Fruit fly (Drosophila melanogaster) whole organism: ENCODE results near the gene PK2-R1.

ENCODE experiments used
- CG8478 ChIP-seq: fragments of >200 bp; optimal IDR thresholded peaks from 2 replicates; lab custom pipeline; 2018; ENCODE audit warnings: inconsistent platforms
- Dll ChIP-seq: fragments of >200 bp; optimal IDR thresholded peaks from 2 replicates; lab custom pipeline; 2017
- psq ChIP-seq: fragments of >200 bp; optimal IDR thresholded peaks from 2 replicates; lab custom pipeline; 2017
- usp ChIP-seq: fragments of >200 bp; optimal IDR thresholded peaks from 2 replicates; lab custom pipeline; 2017; ENCODE audit warnings: missing biosample characterization, missing genetic modification characterization, mixed read lengths

DNA sequence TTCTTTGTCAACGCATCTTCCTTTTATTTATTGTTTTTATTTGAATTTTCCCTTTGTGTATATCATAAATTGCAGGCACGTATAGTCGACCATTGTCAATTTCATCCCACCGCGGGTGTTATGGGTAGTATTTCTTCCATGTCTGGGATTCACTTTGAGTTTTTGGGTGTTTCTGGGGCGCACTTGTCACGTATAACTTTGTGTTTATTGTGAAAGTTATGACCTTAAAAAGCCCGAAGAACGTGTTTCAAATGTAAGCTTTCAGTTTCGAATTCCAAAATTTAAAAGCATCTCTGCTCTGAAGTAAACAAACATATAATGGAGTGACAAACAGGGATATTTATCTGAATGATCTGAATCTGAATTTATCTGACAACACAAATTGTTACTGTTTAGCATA is 31.5 kb upstream of the PK2-R1 start:
- TF ChIP-seq Dll (lab: Kevin White, UChicago) (no peak), usp (GFP tag; lab: Kevin White, UChicago) (no peak), psq (lab: Kevin White, UChicago) (no peak), CG8478 (lab: Kevin White, UChicago) (no peak)
